Worm (Caenorhabditis elegans) whole organism, mixed stage, embryonic: Measurements from ENCODE around the gene Y82E9BL.3.

Experiments
- bed-3 ChIP-seq: fragments of 200-800 bp; sonication (Bioruptor generic); optimal IDR thresholded peaks from 3 replicates; lab custom pipeline; 2018; ENCODE audit warnings: mild to moderate bottlenecking, missing genetic modification characterization, moderate library complexity, missing compliant biosample characterization
- ceh-83 ChIP-seq: fragments of 200-800 bp; sonication (Bioruptor generic); optimal IDR thresholded peaks from 2 replicates; lab custom pipeline; 2018; ENCODE audit warnings: mild to moderate bottlenecking, missing genetic modification characterization, missing compliant biosample characterization
- ces-1 ChIP-seq: fragments of 150-350 bp; optimal IDR thresholded peaks from 2 replicates; lab custom pipeline; 2014; ENCODE audit warnings: missing biosample characterization, missing genetic modification reagents, missing genetic modification characterization
- cnd-1 ChIP-seq: fragments of 200-800 bp; sonication (Bioruptor generic); optimal IDR thresholded peaks from 2 replicates; lab custom pipeline; 2018; ENCODE audit warnings: mild to moderate bottlenecking, missing genetic modification characterization, missing compliant biosample characterization
- elt-1 ChIP-seq: sonication (generic microtip); optimal IDR thresholded peaks from 2 replicates; lab custom pipeline; 2017; ENCODE audit warnings: missing genetic modification characterization, mild to moderate bottlenecking, missing compliant biosample characterization, antibody characterized with exemption, moderate library complexity, borderline replicate concordance; ENCODE audit not compliant: insufficient read depth
- elt-3 ChIP-seq: fragments of 150-350 bp; optimal IDR thresholded peaks from 2 replicates; lab custom pipeline; 2014; ENCODE audit warnings: missing biosample characterization, missing genetic modification characterization
- lin-13 ChIP-seq: fragments of 150-350 bp; optimal IDR thresholded peaks from 2 replicates; lab custom pipeline; 2014; ENCODE audit warnings: missing biosample characterization, missing genetic modification characterization
- nhr-12 ChIP-seq: fragments of 150-350 bp; optimal IDR thresholded peaks from 2 replicates; lab custom pipeline; 2014; ENCODE audit warnings: missing biosample characterization, missing genetic modification characterization
- nhr-2 ChIP-seq: fragments of 150-350 bp; optimal IDR thresholded peaks from 2 replicates; lab custom pipeline; 2014; ENCODE audit warnings: missing biosample characterization, missing genetic modification characterization
- nhr-237 ChIP-seq: fragments of 150-350 bp; optimal IDR thresholded peaks from 2 replicates; lab custom pipeline; 2014; ENCODE audit warnings: missing biosample characterization, missing genetic modification characterization
- pha-4 ChIP-seq: fragments of 150-350 bp; optimal IDR thresholded peaks from 2 replicates; lab custom pipeline; 2018; ENCODE audit warnings: missing biosample characterization, missing genetic modification reagents, missing genetic modification characterization
- sptf-1 ChIP-seq: sonication (generic microtip); optimal IDR thresholded peaks from 2 replicates; lab custom pipeline; 2017; ENCODE audit warnings: mild to moderate bottlenecking, missing genetic modification characterization, moderate library complexity, missing compliant biosample characterization
- unc-62 ChIP-seq: fragments of 150-350 bp; optimal IDR thresholded peaks from 2 replicates; lab custom pipeline; 2014; ENCODE audit warnings: missing biosample characterization, missing genetic modification reagents, missing genetic modification characterization
- ztf-11 ChIP-seq: fragments of 150-350 bp; optimal IDR thresholded peaks from 2 replicates; lab custom pipeline; 2014; ENCODE audit warnings: missing biosample characterization, missing genetic modification characterization

ce11 chrIII:1384092-1384491, 33.4 kb upstream of the Y82E9BL.3 start, which contains the start of the genes fbxa-138 and Y82E9BR.5:
- TF ChIP-seq ztf-11 (tag; lab: Kevin White, UChicago), result no peak
- TF ChIP-seq nhr-12 (tag; lab: Kevin White, UChicago), result no peak
- TF ChIP-seq ceh-83, result no peak
- no peak for TF ChIP-seq nhr-237 (tag; lab: Kevin White, UChicago)
- TF ChIP-seq unc-62, result no peak
- no peak for TF ChIP-seq elt-1 (tag; lab: Kevin White, UChicago)
- TF ChIP-seq pha-4 (tag; lab: Kevin White, UChicago), result no peak
- no peak for TF ChIP-seq cnd-1 (tag; lab: Kevin White, UChicago)
- TF ChIP-seq bed-3 (GFP tag; lab: Kevin White, UChicago), result no peak
- TF ChIP-seq lin-13 (tag; lab: Kevin White, UChicago), result no peak
- no peak for TF ChIP-seq nhr-2 (tag; lab: Kevin White, UChicago)
- TF ChIP-seq elt-3 (tag; lab: Kevin White, UChicago), result no peak
- no peak for TF ChIP-seq ces-1
- TF ChIP-seq sptf-1 (tag; lab: Kevin White, UChicago), result no peak
